Worm (Caenorhabditis elegans) whole organism, L2 larva: ENCODE data around the gene F41H10.3.

ENCODE experiments used
- F13H6.1 ChIP-seq: sonication (generic microtip); optimal IDR thresholded peaks from 2 replicates; lab custom pipeline; 2016; ENCODE audit warnings: missing genetic modification characterization, missing compliant biosample characterization
- Y55F3AM.14 ChIP-seq: fragments of 200-800 bp; sonication (Bioruptor generic); optimal IDR thresholded peaks from 2 replicates; lab custom pipeline; 2018; ENCODE audit warnings: mild to moderate bottlenecking, missing genetic modification characterization, missing compliant biosample characterization
- ZK546.5 ChIP-seq: sonication (generic microtip); optimal IDR thresholded peaks from 2 replicates; lab custom pipeline; 2017; ENCODE audit warnings: missing biosample characterization, missing genetic modification characterization
- alr-1 ChIP-seq: fragments of 150-350 bp; optimal IDR thresholded peaks from 2 replicates; lab custom pipeline; 2014; ENCODE audit warnings: missing biosample characterization, missing genetic modification characterization
- ama-1 ChIP-seq: fragments of 150-350 bp; optimal IDR thresholded peaks from 2 replicates; lab custom pipeline; 2018; ENCODE audit warnings: inconsistent platforms
- crh-2 ChIP-seq: sonication (generic microtip); optimal IDR thresholded peaks from 2 replicates; lab custom pipeline; 2017; ENCODE audit warnings: missing biosample characterization, missing genetic modification characterization
- dmd-4 ChIP-seq: sonication (generic microtip); optimal IDR thresholded peaks from 2 replicates; lab custom pipeline; 2017; ENCODE audit warnings: missing biosample characterization, missing genetic modification characterization
- egl-27 ChIP-seq: sonication (generic microtip); optimal IDR thresholded peaks from 3 replicates; lab custom pipeline; 2017; ENCODE audit warnings: missing biosample characterization, missing genetic modification reagents, missing genetic modification characterization
- elt-1 ChIP-seq: fragments of 150-350 bp; optimal IDR thresholded peaks from 2 replicates; lab custom pipeline; 2014; ENCODE audit warnings: missing biosample characterization, missing genetic modification characterization
- elt-3 ChIP-seq: sonication (generic microtip); optimal IDR thresholded peaks from 2 replicates; lab custom pipeline; 2017; ENCODE audit warnings: missing biosample characterization, missing genetic modification characterization
- fos-1 ChIP-seq: fragments of 150-350 bp; optimal IDR thresholded peaks from 2 replicates; lab custom pipeline; 2014; ENCODE audit warnings: missing biosample characterization, missing genetic modification characterization
- gmeb-1 ChIP-seq: fragments of 150-350 bp; optimal IDR thresholded peaks from 2 replicates; lab custom pipeline; 2014; ENCODE audit warnings: missing biosample characterization, missing genetic modification characterization
- lin-11 ChIP-seq: fragments of 150-350 bp; sonication (generic microtip); optimal IDR thresholded peaks from 2 replicates; lab custom pipeline; 2014; ENCODE audit warnings: missing biosample characterization, missing genetic modification characterization, inconsistent platforms, mixed read lengths
- lin-13 ChIP-seq: fragments of 150-350 bp; optimal IDR thresholded peaks from 2 replicates; lab custom pipeline; 2014; ENCODE audit warnings: missing biosample characterization, missing genetic modification reagents, missing genetic modification characterization
- lsy-2 ChIP-seq, 2 experiments: fragments of 150-350 bp in 1 of 2; sonication (generic microtip) in 1 of 2; optimal IDR thresholded peaks; 2 replicates each; lab custom pipeline; 2014 to 2017; ENCODE audit warnings: missing biosample characterization in 2 of 2, missing genetic modification characterization in 2 of 2
- mab-5 ChIP-seq: fragments of 150-350 bp; optimal IDR thresholded peaks from 2 replicates; lab custom pipeline; 2014; ENCODE audit warnings: missing biosample characterization, missing genetic modification characterization
- mbf-1 ChIP-seq: sonication (generic microtip); optimal IDR thresholded peaks from 2 replicates; lab custom pipeline; 2017; ENCODE audit warnings: missing biosample characterization, missing genetic modification characterization
- nhr-10 ChIP-seq: sonication (generic microtip); optimal IDR thresholded peaks from 2 replicates; lab custom pipeline; 2017; ENCODE audit warnings: missing biosample characterization, missing genetic modification characterization
- nhr-11 ChIP-seq: fragments of 150-350 bp; optimal IDR thresholded peaks from 2 replicates; lab custom pipeline; 2014; ENCODE audit warnings: missing biosample characterization, missing genetic modification characterization
- nhr-12 ChIP-seq: fragments of 150-350 bp; optimal IDR thresholded peaks from 2 replicates; lab custom pipeline; 2014; ENCODE audit warnings: missing biosample characterization, missing genetic modification characterization
- nhr-129 ChIP-seq: fragments of 150-350 bp; optimal IDR thresholded peaks from 2 replicates; lab custom pipeline; 2014; ENCODE audit warnings: missing biosample characterization, missing genetic modification characterization
- nhr-23 ChIP-seq: fragments of 150-350 bp; optimal IDR thresholded peaks from 2 replicates; lab custom pipeline; 2014; ENCODE audit warnings: missing biosample characterization, missing genetic modification reagents, missing genetic modification characterization
- nhr-237 ChIP-seq: fragments of 150-350 bp; optimal IDR thresholded peaks from 2 replicates; lab custom pipeline; 2014; ENCODE audit warnings: missing biosample characterization, missing genetic modification characterization
- nhr-25 ChIP-seq: fragments of 150-350 bp; sonication (generic microtip); optimal IDR thresholded peaks from 3 replicates; lab custom pipeline; 2014; ENCODE audit warnings: missing biosample characterization, missing genetic modification characterization
- nhr-6 ChIP-seq: fragments of 150-350 bp; optimal IDR thresholded peaks from 2 replicates; lab custom pipeline; 2014; ENCODE audit warnings: missing biosample characterization, missing genetic modification characterization
- peb-1 ChIP-seq: fragments of 150-350 bp; optimal IDR thresholded peaks from 2 replicates; lab custom pipeline; 2014; ENCODE audit warnings: missing biosample characterization, missing genetic modification characterization
- sem-4 ChIP-seq: fragments of 150-350 bp; optimal IDR thresholded peaks from 2 replicates; lab custom pipeline; 2014; ENCODE audit warnings: missing biosample characterization, missing genetic modification reagents, missing genetic modification characterization
- skn-1 ChIP-seq: sonication (generic microtip); optimal IDR thresholded peaks from 2 replicates; lab custom pipeline; 2017; ENCODE audit warnings: missing biosample characterization, missing genetic modification characterization
- sma-3 ChIP-seq: sonication (generic microtip); optimal IDR thresholded peaks from 2 replicates; lab custom pipeline; 2016; ENCODE audit warnings: missing genetic modification reagents, missing genetic modification characterization, missing compliant biosample characterization
- sma-9 ChIP-seq, 2 experiments: fragments of 150-350 bp in 1 of 2; sonication (generic microtip) in 1 of 2; optimal IDR thresholded peaks; 2 replicates each; lab custom pipeline; 2014 to 2016; ENCODE audit warnings: missing genetic modification characterization in 2 of 2, mild to moderate bottlenecking in 1 of 2, missing biosample characterization in 1 of 2, missing compliant biosample characterization in 1 of 2, missing genetic modification reagents in 1 of 2, moderate library complexity in 1 of 2
- snpc-4 ChIP-seq: fragments of 150-350 bp; optimal IDR thresholded peaks from 2 replicates; lab custom pipeline; 2014; ENCODE audit warnings: missing biosample characterization, missing genetic modification characterization
- unc-39 ChIP-seq: fragments of 150-350 bp; optimal IDR thresholded peaks from 2 replicates; lab custom pipeline; 2014; ENCODE audit warnings: missing biosample characterization, missing genetic modification characterization
- unc-55 ChIP-seq: fragments of 150-350 bp; sonication (generic microtip); optimal IDR thresholded peaks from 3 replicates; lab custom pipeline; 2014; ENCODE audit warnings: missing biosample characterization, missing genetic modification reagents, missing genetic modification characterization
- unc-62 ChIP-seq: fragments of 150-350 bp; optimal IDR thresholded peaks from 2 replicates; lab custom pipeline; 2014; ENCODE audit warnings: missing biosample characterization, missing genetic modification reagents, missing genetic modification characterization
- zag-1 ChIP-seq: fragments of 150-350 bp; optimal IDR thresholded peaks from 2 replicates; lab custom pipeline; 2014; ENCODE audit warnings: missing biosample characterization, missing genetic modification characterization
- ztf-1 ChIP-seq: fragments of 200-800 bp; sonication (Bioruptor generic); conservative IDR thresholded peaks from 2 replicates; pipeline ENCODE4 v1.3.6; 2022; ENCODE audit warnings: missing genetic modification characterization, missing compliant biosample characterization

The F41H10.3 gene

ce11 chrIV:5382609-5383008 is 13.0 kb downstream of the F41H10.3 start, which contains the start of gene F41H10.1:
Gene F41H10.1 (plus strand): TSS chrIV:5382909.
- TF ChIP-seq elt-3 (tag; lab: Kevin White, UChicago) (no peak), gmeb-1 (tag; lab: Kevin White, UChicago) (no peak), dmd-4 (no peak), Y55F3AM.14 (GFP tag; lab: Kevin White, UChicago) (no peak), peb-1 (tag; lab: Kevin White, UChicago) (no peak)

ce11 chrIV:5385020-5385419 is 15.4 kb downstream of the F41H10.3 start, which contains the start of gene F41H10.12:
Gene F41H10.12 (plus strand): TSS chrIV:5385320.
- TF ChIP-seq unc-62 (GFP tag; lab: Kevin White, UChicago): no peak
- TF ChIP-seq, all 48 proteins: peak for 0

ce11 chrIV:5388477-5389065 is 19.0 kb downstream of the F41H10.3 start, which contains the start of gene elo-6:
Gene elo-6 (minus strand): TSS chrIV:5388559.
- peak; percentile 54 for TF ChIP-seq nhr-129 (tag; lab: Kevin White, UChicago)
- no peak for TF ChIP-seq nhr-25 (tag; lab: Kevin White, UChicago)
- peak; percentile 29 for TF ChIP-seq crh-2 (tag; lab: Kevin White, UChicago)
- TF ChIP-seq unc-55 (GFP tag; lab: Kevin White, UChicago): no peak
- no peak for TF ChIP-seq sma-9 (GFP tag; optimal IDR thresholded peaks at IDR 0.05; lab: Kevin White, UChicago)
- no peak for TF ChIP-seq sma-9 (tag; optimal IDR thresholded peaks at IDR 0.05; lab: Kevin White, UChicago)
- peak; percentile 35 for TF ChIP-seq ama-1
- peak; percentile 1 for TF ChIP-seq lin-13
- peak; percentile 57 for TF ChIP-seq fos-1 (tag; lab: Kevin White, UChicago)
- peak; percentile 7 for TF ChIP-seq sma-3 (GFP tag; lab: Kevin White, UChicago)
- TF ChIP-seq F13H6.1 (tag; lab: Kevin White, UChicago): peak; percentile 31

- no peak for TF ChIP-seq lin-11 (tag; lab: Kevin White, UChicago)
- TF ChIP-seq peb-1 (tag; lab: Kevin White, UChicago): no peak
- TF ChIP-seq unc-39 (tag; lab: Kevin White, UChicago): no peak
- no peak for TF ChIP-seq mab-5
- TF ChIP-seq dmd-4: no peak
- TF ChIP-seq zag-1 (tag; lab: Kevin White, UChicago): no peak
- peak; percentile 13 for TF ChIP-seq nhr-25 (tag; lab: Kevin White, UChicago)
- no peak for TF ChIP-seq sma-9 (GFP tag; optimal IDR thresholded peaks at IDR 0.05; lab: Kevin White, UChicago)
- no peak for TF ChIP-seq sma-9 (tag; optimal IDR thresholded peaks at IDR 0.05; lab: Kevin White, UChicago)
- TF ChIP-seq, all 48 proteins: peak for 1
These were observed 20.4 kb downstream of the F41H10.3 start for ce11 chrIV:5389951-5390350.

ce11 chrIV:5391507-5392057 is 22.0 kb downstream of the F41H10.3 start, which contains the start of the genes htp-1 and ZK616.5:
Gene htp-1 (minus strand): TSS chrIV:5391557.
Gene ZK616.5 (plus strand): TSS chrIV:5391929.
- TF ChIP-seq sma-3 (GFP tag; lab: Kevin White, UChicago): no peak
- no peak for TF ChIP-seq gmeb-1 (tag; lab: Kevin White, UChicago)
- TF ChIP-seq nhr-25 (tag; lab: Kevin White, UChicago): no peak
- TF ChIP-seq mbf-1 (tag; lab: Kevin White, UChicago): no peak
- TF ChIP-seq nhr-237: no peak
- no peak for TF ChIP-seq snpc-4
- no peak for TF ChIP-seq nhr-129 (tag; lab: Kevin White, UChicago)

- peak; percentile 19 for TF ChIP-seq fos-1 (tag; lab: Kevin White, UChicago)
- peak; percentile 16 for TF ChIP-seq sma-9 (GFP tag; optimal IDR thresholded peaks at IDR 0.05; lab: Kevin White, UChicago)
- TF ChIP-seq sma-9 (tag; optimal IDR thresholded peaks at IDR 0.05; lab: Kevin White, UChicago): no peak
- TF ChIP-seq gmeb-1 (tag; lab: Kevin White, UChicago): peak; percentile 40
- TF ChIP-seq elt-1 (tag; lab: Kevin White, UChicago): no peak
These were observed 24.0 kb downstream of the F41H10.3 start for ce11 chrIV:5393566-5393965.

- no peak for TF ChIP-seq dmd-4
- TF ChIP-seq nhr-25 (tag; lab: Kevin White, UChicago): peak; percentile 74
- TF ChIP-seq nhr-11 (tag; lab: Kevin White, UChicago): no peak
- TF ChIP-seq nhr-23: no peak
- TF ChIP-seq sma-9 (GFP tag; optimal IDR thresholded peaks at IDR 0.05; lab: Kevin White, UChicago): peak; percentile 84
- no peak for TF ChIP-seq sma-9 (tag; optimal IDR thresholded peaks at IDR 0.05; lab: Kevin White, UChicago)
- peak; percentile 55 for TF ChIP-seq lin-11 (tag; lab: Kevin White, UChicago)
- TF ChIP-seq nhr-129 (tag; lab: Kevin White, UChicago): peak; percentile 60
- no peak for TF ChIP-seq unc-39 (tag; lab: Kevin White, UChicago)
- TF ChIP-seq nhr-6 (tag; lab: Kevin White, UChicago): peak; percentile 63
- TF ChIP-seq skn-1 (tag; lab: Kevin White, UChicago): peak; percentile 16
- peak; percentile 60 for TF ChIP-seq fos-1 (tag; lab: Kevin White, UChicago)
- TF ChIP-seq alr-1: no peak
- TF ChIP-seq nhr-12 (tag; lab: Kevin White, UChicago): no peak
- peak; percentile 87 to 92 for TF ChIP-seq lsy-2 (tag; optimal IDR thresholded peaks at IDR 0.05; lab: Kevin White, UChicago)
- TF ChIP-seq mab-5: peak; percentile 83
- TF ChIP-seq sem-4 (tag; lab: Kevin White, UChicago): peak; percentile 67
- TF ChIP-seq nhr-10 (tag; lab: Kevin White, UChicago): peak; percentile 74
- peak; percentile 25 for TF ChIP-seq ZK546.5
- peak; percentile 70 for TF ChIP-seq egl-27 (tag; lab: Kevin White, UChicago)
- peak; percentile 90 for TF ChIP-seq unc-55 (GFP tag; lab: Kevin White, UChicago)
- TF ChIP-seq ztf-1 (GFP tag; lab: Robert Waterston, UW): no peak
- TF ChIP-seq unc-62 (GFP tag; lab: Kevin White, UChicago): no peak
These were observed 25.1 kb downstream of the F41H10.3 start, which contains the start of the genes perm-3 and swsn-6 for ce11 chrIV:5394687-5395086. Gene perm-3 (minus strand): TSS chrIV:5394804. Gene swsn-6 (plus strand): TSS chrIV:5395033.
